Worm (Caenorhabditis elegans) whole organism, L2 larva: ENCODE measurements around the gene Y53G8AR.5.
A peak's percentile ranks its signal among the peaks of the same experiment; 100 is the strongest.
"Not testable (repeated sequence)": the region's sequence is repeated elsewhere in the genome, so short reads cannot be mapped to it uniquely, and the experiment has no call there.

Experiments
- C34F6.9 ChIP-seq: fragments of 150-350 bp; optimal IDR thresholded peaks from 2 replicates; lab custom pipeline; 2014; ENCODE audit warnings: missing biosample characterization, missing genetic modification characterization
- R02D3.7 ChIP-seq: fragments of 150-350 bp; optimal IDR thresholded peaks from 2 replicates; lab custom pipeline; 2014; ENCODE audit warnings: missing biosample characterization, missing genetic modification characterization
- Y55F3AM.14 ChIP-seq: fragments of 200-800 bp; sonication (Bioruptor generic); optimal IDR thresholded peaks from 2 replicates; lab custom pipeline; 2018; ENCODE audit warnings: mild to moderate bottlenecking, missing genetic modification characterization, missing compliant biosample characterization
- alr-1 ChIP-seq: fragments of 150-350 bp; optimal IDR thresholded peaks from 2 replicates; lab custom pipeline; 2014; ENCODE audit warnings: missing biosample characterization, missing genetic modification characterization
- aly-2 ChIP-seq: fragments of 150-350 bp; optimal IDR thresholded peaks from 2 replicates; lab custom pipeline; 2014; ENCODE audit warnings: missing biosample characterization, missing genetic modification characterization
- ama-1 ChIP-seq: fragments of 150-350 bp; optimal IDR thresholded peaks from 2 replicates; lab custom pipeline; 2018; ENCODE audit warnings: inconsistent platforms
- blmp-1 ChIP-seq: sonication (generic microtip); optimal IDR thresholded peaks from 2 replicates; lab custom pipeline; 2017; ENCODE audit warnings: missing genetic modification characterization, mild to moderate bottlenecking, missing compliant biosample characterization, antibody characterized with exemption, moderate library complexity; ENCODE audit not compliant: insufficient read depth
- ceh-16 ChIP-seq: fragments of 150-350 bp; optimal IDR thresholded peaks from 2 replicates; lab custom pipeline; 2014; ENCODE audit warnings: missing biosample characterization, missing genetic modification characterization
- ceh-82 ChIP-seq: fragments of 150-350 bp; optimal IDR thresholded peaks from 2 replicates; lab custom pipeline; 2014; ENCODE audit warnings: missing biosample characterization, missing genetic modification characterization
- crh-2 ChIP-seq: sonication (generic microtip); optimal IDR thresholded peaks from 2 replicates; lab custom pipeline; 2017; ENCODE audit warnings: missing biosample characterization, missing genetic modification characterization
- dmd-4 ChIP-seq: sonication (generic microtip); optimal IDR thresholded peaks from 2 replicates; lab custom pipeline; 2017; ENCODE audit warnings: missing biosample characterization, missing genetic modification characterization
- egl-27 ChIP-seq: sonication (generic microtip); optimal IDR thresholded peaks from 3 replicates; lab custom pipeline; 2017; ENCODE audit warnings: missing biosample characterization, missing genetic modification reagents, missing genetic modification characterization
- elt-1 ChIP-seq: fragments of 150-350 bp; optimal IDR thresholded peaks from 2 replicates; lab custom pipeline; 2014; ENCODE audit warnings: missing biosample characterization, missing genetic modification characterization
- elt-3 ChIP-seq: sonication (generic microtip); optimal IDR thresholded peaks from 2 replicates; lab custom pipeline; 2017; ENCODE audit warnings: missing biosample characterization, missing genetic modification characterization
- fos-1 ChIP-seq: fragments of 150-350 bp; optimal IDR thresholded peaks from 2 replicates; lab custom pipeline; 2014; ENCODE audit warnings: missing biosample characterization, missing genetic modification characterization
- gmeb-1 ChIP-seq: fragments of 150-350 bp; optimal IDR thresholded peaks from 2 replicates; lab custom pipeline; 2014; ENCODE audit warnings: missing biosample characterization, missing genetic modification characterization
- lin-11 ChIP-seq: fragments of 150-350 bp; sonication (generic microtip); optimal IDR thresholded peaks from 2 replicates; lab custom pipeline; 2014; ENCODE audit warnings: missing biosample characterization, missing genetic modification characterization, inconsistent platforms, mixed read lengths
- lsy-2 ChIP-seq, 2 experiments: fragments of 150-350 bp in 1 of 2; sonication (generic microtip) in 1 of 2; optimal IDR thresholded peaks; 2 replicates each; lab custom pipeline; 2014 to 2017; ENCODE audit warnings: missing biosample characterization in 2 of 2, missing genetic modification characterization in 2 of 2
- mab-5 ChIP-seq: fragments of 150-350 bp; optimal IDR thresholded peaks from 2 replicates; lab custom pipeline; 2014; ENCODE audit warnings: missing biosample characterization, missing genetic modification characterization
- mdl-1 ChIP-seq, 2 experiments: fragments of 150-350 bp in 1 of 2; sonication (generic microtip) in 1 of 2; optimal IDR thresholded peaks; 2 replicates each; lab custom pipeline; 2017; ENCODE audit warnings: missing biosample characterization in 2 of 2, missing genetic modification characterization in 2 of 2
- nhr-10 ChIP-seq: sonication (generic microtip); optimal IDR thresholded peaks from 2 replicates; lab custom pipeline; 2017; ENCODE audit warnings: missing biosample characterization, missing genetic modification characterization
- nhr-12 ChIP-seq: fragments of 150-350 bp; optimal IDR thresholded peaks from 2 replicates; lab custom pipeline; 2014; ENCODE audit warnings: missing biosample characterization, missing genetic modification characterization
- nhr-21 ChIP-seq: fragments of 150-350 bp; optimal IDR thresholded peaks from 2 replicates; lab custom pipeline; 2014; ENCODE audit warnings: missing biosample characterization, missing genetic modification characterization
- nhr-23 ChIP-seq: fragments of 150-350 bp; optimal IDR thresholded peaks from 2 replicates; lab custom pipeline; 2014; ENCODE audit warnings: missing biosample characterization, missing genetic modification reagents, missing genetic modification characterization
- nhr-237 ChIP-seq: fragments of 150-350 bp; optimal IDR thresholded peaks from 2 replicates; lab custom pipeline; 2014; ENCODE audit warnings: missing biosample characterization, missing genetic modification characterization
- nhr-25 ChIP-seq: fragments of 150-350 bp; sonication (generic microtip); optimal IDR thresholded peaks from 3 replicates; lab custom pipeline; 2014; ENCODE audit warnings: missing biosample characterization, missing genetic modification characterization
- nhr-6 ChIP-seq: fragments of 150-350 bp; optimal IDR thresholded peaks from 2 replicates; lab custom pipeline; 2014; ENCODE audit warnings: missing biosample characterization, missing genetic modification characterization
- sma-3 ChIP-seq: sonication (generic microtip); optimal IDR thresholded peaks from 2 replicates; lab custom pipeline; 2016; ENCODE audit warnings: missing genetic modification reagents, missing genetic modification characterization, missing compliant biosample characterization
- sma-9 ChIP-seq, 2 experiments: fragments of 150-350 bp in 1 of 2; sonication (generic microtip) in 1 of 2; optimal IDR thresholded peaks; 2 replicates each; lab custom pipeline; 2014 to 2016; ENCODE audit warnings: missing genetic modification characterization in 2 of 2, mild to moderate bottlenecking in 1 of 2, missing biosample characterization in 1 of 2, missing compliant biosample characterization in 1 of 2, missing genetic modification reagents in 1 of 2, moderate library complexity in 1 of 2
- snpc-4 ChIP-seq: fragments of 150-350 bp; optimal IDR thresholded peaks from 2 replicates; lab custom pipeline; 2014; ENCODE audit warnings: missing biosample characterization, missing genetic modification characterization
- zag-1 ChIP-seq: fragments of 150-350 bp; optimal IDR thresholded peaks from 2 replicates; lab custom pipeline; 2014; ENCODE audit warnings: missing biosample characterization, missing genetic modification characterization
- ztf-1 ChIP-seq: fragments of 200-800 bp; sonication (Bioruptor generic); conservative IDR thresholded peaks from 2 replicates; pipeline ENCODE4 v1.3.6; 2022; ENCODE audit warnings: missing genetic modification characterization, missing compliant biosample characterization
- ztf-11 ChIP-seq: sonication (generic microtip); optimal IDR thresholded peaks from 2 replicates; lab custom pipeline; 2017; ENCODE audit warnings: missing biosample characterization, missing genetic modification characterization
- ztf-4 ChIP-seq: fragments of 150-350 bp; optimal IDR thresholded peaks from 2 replicates; lab custom pipeline; 2014; ENCODE audit warnings: missing biosample characterization, missing genetic modification characterization

The Y53G8AR.5 gene

DNA sequence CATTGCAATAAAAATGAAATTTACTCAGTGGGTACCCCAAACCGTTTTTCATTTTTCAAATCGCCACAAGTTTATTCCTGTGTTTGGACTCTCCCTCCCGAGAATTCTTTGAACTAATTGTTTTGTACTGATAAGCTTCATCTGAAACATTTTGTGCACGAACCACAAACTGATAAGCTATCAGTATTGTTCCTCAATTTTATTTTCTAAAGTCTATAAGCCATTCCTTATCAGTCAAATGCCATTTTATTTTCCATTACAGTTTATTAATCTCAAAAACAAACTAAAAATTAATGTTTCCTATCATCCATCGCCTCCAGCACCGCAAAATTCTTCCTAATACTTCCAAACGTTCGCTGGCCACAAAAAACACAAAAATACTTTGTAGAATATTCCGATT lies 43.5 kb upstream of the Y53G8AR.5 start:
- TF ChIP-seq nhr-23 (tag; lab: Kevin White, UChicago): no peak
- peak; percentile 90 for TF ChIP-seq fos-1 (tag; lab: Kevin White, UChicago)
- no peak for TF ChIP-seq nhr-10 (tag; lab: Kevin White, UChicago)
- no peak for TF ChIP-seq blmp-1
- no peak for TF ChIP-seq nhr-12
- TF ChIP-seq ceh-82: no peak
- no peak for TF ChIP-seq nhr-237 (tag; lab: Kevin White, UChicago)
- no peak for TF ChIP-seq alr-1 (tag; lab: Kevin White, UChicago)
- peak; percentile 37 for TF ChIP-seq egl-27 (tag; lab: Kevin White, UChicago)
- peak; percentile 63 for TF ChIP-seq sma-9 (GFP tag; optimal IDR thresholded peaks at IDR 0.05; lab: Kevin White, UChicago)
- no peak for TF ChIP-seq sma-9 (tag; optimal IDR thresholded peaks at IDR 0.05; lab: Kevin White, UChicago)
- TF ChIP-seq ama-1 (lab: Kevin White, UChicago): no peak
- no peak for TF ChIP-seq lin-11
- no peak for TF ChIP-seq elt-3 (tag; lab: Kevin White, UChicago)
- no peak for TF ChIP-seq elt-1
- TF ChIP-seq gmeb-1: peak; percentile 1
- TF ChIP-seq crh-2 (tag; lab: Kevin White, UChicago): no peak
- no peak for TF ChIP-seq R02D3.7 (tag; lab: Kevin White, UChicago)

DNA sequence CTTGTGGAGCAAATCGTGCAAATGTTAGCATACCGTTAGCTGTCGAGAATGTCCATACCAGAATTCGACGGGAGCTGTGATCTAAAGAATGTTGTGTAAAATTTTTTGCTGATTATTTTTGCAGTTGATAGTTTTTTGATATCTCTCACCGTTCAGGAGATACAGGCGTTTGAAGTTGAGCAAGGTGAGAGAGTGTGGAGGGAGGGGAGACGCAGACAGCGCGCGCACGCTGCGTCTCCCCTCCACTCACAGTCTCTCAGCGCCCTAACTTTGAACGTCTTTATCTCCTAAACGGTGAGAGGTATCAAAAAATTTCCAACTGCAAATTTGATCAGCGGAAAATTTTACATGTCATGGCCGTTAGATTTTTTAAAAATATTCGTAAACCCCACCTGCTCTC lies 42.2 kb upstream of the Y53G8AR.5 start:
- TF ChIP-seq ama-1 (lab: Kevin White, UChicago) (no peak), snpc-4 (no peak), lin-11 (no peak), nhr-6 (tag; lab: Kevin White, UChicago) (no peak), nhr-12 (no peak), mab-5 (no peak), C34F6.9 (no peak), nhr-25 (tag; lab: Kevin White, UChicago) (no peak), ztf-4 (tag; lab: Kevin White, UChicago) (no peak), lsy-2 (tag; optimal IDR thresholded peaks at IDR 0.05; lab: Kevin White, UChicago) (no peak)

ce11 chrIII:3255575-3255974 lies 41.7 kb upstream of the Y53G8AR.5 start, which contains the start of gene Y53G8AM.4:
Y53G8AM.4 (minus strand) TSS chrIII:3255675.
- TF ChIP-seq alr-1 (tag; lab: Kevin White, UChicago) (no peak), sma-3 (GFP tag; lab: Kevin White, UChicago) (no peak), mab-5 (no peak), crh-2 (tag; lab: Kevin White, UChicago) (no peak), mdl-1 (tag; optimal IDR thresholded peaks at IDR 0.05; lab: Kevin White, UChicago) (no peak), nhr-21 (tag; lab: Kevin White, UChicago) (no peak), nhr-12 (no peak)

DNA sequence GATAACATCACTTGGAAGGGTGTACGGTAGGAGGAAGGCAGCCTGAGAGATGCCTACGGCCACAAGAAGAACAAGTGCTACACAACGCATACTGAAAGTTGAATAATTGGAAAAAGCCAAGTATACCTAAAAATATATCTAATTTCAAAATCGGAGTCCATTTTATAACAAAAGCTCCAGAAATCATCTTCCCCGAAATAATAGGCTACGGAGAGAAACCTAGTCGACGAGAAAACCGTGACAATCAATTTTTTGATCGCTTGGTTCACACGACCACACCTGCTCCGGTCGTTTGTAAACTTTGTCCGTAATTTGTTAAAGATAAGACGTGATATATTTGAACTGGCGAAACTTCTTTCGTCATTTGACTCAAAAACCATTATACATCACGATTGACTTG lies 38.9 kb upstream of the Y53G8AR.5 start, which contains the start of gene nspg-7.2:
nspg-7.2 (minus strand) TSS at position 101 of the 400 bp plus-strand sequence.
- TF ChIP-seq nhr-21 (tag; lab: Kevin White, UChicago) (no peak), ztf-1 (GFP tag; lab: Robert Waterston, UW) (no peak), ztf-11 (tag; lab: Kevin White, UChicago) (no peak), aly-2 (tag; lab: Kevin White, UChicago) (no peak), mab-5 (no peak), zag-1 (tag; lab: Kevin White, UChicago) (no peak), ceh-16 (tag; lab: Kevin White, UChicago) (no peak), dmd-4 (tag; lab: Kevin White, UChicago) (no peak), gmeb-1 (no peak)

DNA sequence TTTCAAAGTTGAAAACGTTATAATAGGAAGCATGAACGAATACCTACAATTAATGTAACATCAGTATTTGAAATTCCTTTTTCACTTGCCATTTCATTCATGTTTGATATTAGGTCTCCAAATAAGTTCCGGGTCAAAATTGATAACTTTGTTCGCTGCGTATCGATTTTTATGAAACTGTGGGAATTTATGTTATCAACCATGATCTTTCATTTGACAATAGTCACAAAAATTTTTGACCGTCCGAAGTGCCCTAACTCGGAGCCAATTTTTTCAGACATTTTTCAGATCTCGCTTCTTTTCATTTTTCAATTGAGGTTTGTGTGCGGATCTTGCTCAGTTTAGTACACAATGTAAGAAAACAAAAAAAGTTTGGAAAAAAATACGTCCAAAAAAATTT lies 37.6 kb upstream of the Y53G8AR.5 start, which contains the start of gene Y53G8AM.6:
Y53G8AM.6 (minus strand) TSS at position 101 of the 400 bp plus-strand sequence.
- not testable (repeated sequence) for TF ChIP-seq zag-1 (tag; lab: Kevin White, UChicago); Y55F3AM.14; nhr-6 (tag; lab: Kevin White, UChicago)
